Fruit fly (Drosophila melanogaster): ENCODE measurements around the gene Spag1.

The Spag1 gene

DNA sequence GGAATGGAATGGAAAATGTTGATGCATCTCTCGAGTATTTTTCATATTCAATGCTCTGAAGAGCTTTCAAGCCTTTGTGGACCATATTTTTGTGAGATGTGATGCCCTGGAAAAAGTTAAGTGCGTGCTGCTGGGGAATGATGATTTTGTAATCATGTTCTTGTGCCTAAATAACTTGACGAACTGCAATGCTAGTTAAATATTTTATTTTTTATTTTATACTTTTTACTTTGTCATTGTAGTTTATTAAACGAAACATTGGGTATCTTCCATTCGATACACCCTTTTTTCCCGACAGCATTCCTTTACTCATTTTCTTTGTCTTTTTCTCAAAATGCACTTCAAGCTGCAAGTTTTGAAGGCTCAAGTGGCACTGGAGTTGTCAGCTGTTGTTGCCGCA, 47.6 kb upstream of the Spag1 start (continued):
- peak; percentile 13; the same call in 1 of the 3 replicates for TF ChIP-seq CG34422 (GFP tag; IDR thresholded peaks at IDR 0.05)
- no peak for TF ChIP-seq sqz (GFP tag; optimal IDR thresholded peaks at IDR 0.05)
- peak; percentile 40; the same call in 1 of the 2 replicates for TF ChIP-seq H2.0 (GFP tag; IDR thresholded peaks at IDR 0.05)
- no peak for TF ChIP-seq cwo (GFP tag; optimal IDR thresholded peaks at IDR 0.05)
- TF ChIP-seq tup (GFP tag; optimal IDR thresholded peaks at IDR 0.05): no peak
- peak; percentile 8 for TF ChIP-seq gsb-n (tag; optimal IDR thresholded peaks at IDR 0.05)
- no peak; the same call in 1 of the 2 replicates for TF ChIP-seq slbo (GFP tag; IDR thresholded peaks at IDR 0.05)
- TF ChIP-seq amos (GFP tag; IDR thresholded peaks at IDR 0.05; ENCODE audit: partially characterized antibody): no peak
- no peak for TF ChIP-seq sens-2 (GFP tag; IDR thresholded peaks at IDR 0.05)
- no peak for TF ChIP-seq Elba2 (GFP tag; optimal IDR thresholded peaks at IDR 0.05)
- TF ChIP-seq dimm (GFP tag; IDR thresholded peaks at IDR 0.05): no peak
- TF ChIP-seq CG33557 (GFP tag; optimal IDR thresholded peaks at IDR 0.05): no peak
- no peak for TF ChIP-seq grn (GFP tag; optimal IDR thresholded peaks at IDR 0.05)
- peak; percentile 23 for TF ChIP-seq Hr3 (GFP tag; optimal IDR thresholded peaks at IDR 0.05)
- TF ChIP-seq klu (GFP tag; IDR thresholded peaks at IDR 0.05): no peak
- TF ChIP-seq CG8765 (GFP tag; IDR thresholded peaks at IDR 0.05): no peak; the same call in 1 of the 2 replicates
- TF ChIP-seq CG12391 (tag; optimal IDR thresholded peaks at IDR 0.05): peak; percentile 44
- no peak for TF ChIP-seq chinmo (GFP tag; IDR thresholded peaks at IDR 0.05; ENCODE audit: partially characterized antibody)
- no peak for TF ChIP-seq TFAM (GFP tag; optimal IDR thresholded peaks at IDR 0.05)
- TF ChIP-seq Scr (GFP tag; IDR thresholded peaks at IDR 0.05; ENCODE audit: partially characterized antibody): no peak
- TF ChIP-seq Kr (GFP tag; optimal IDR thresholded peaks at IDR 0.05): no peak
- no peak for TF ChIP-seq crol (GFP tag; IDR thresholded peaks at IDR 0.05)
- peak in 1 of 2 experiments; percentile 76 for TF ChIP-seq bsh (GFP tag; optimal IDR thresholded peaks at IDR 0.05)
- TF ChIP-seq croc (GFP tag; conservative IDR thresholded peaks at IDR 0.05): peak; percentile 48
- no peak for TF ChIP-seq Poxn (GFP tag; IDR thresholded peaks at IDR 0.05)
- peak; percentile 35; the same call in 1 of the 2 replicates for TF ChIP-seq ranshi (GFP tag; IDR thresholded peaks at IDR 0.05)
- TF ChIP-seq sd (tag; optimal IDR thresholded peaks at IDR 0.05): peak; percentile 40
- TF ChIP-seq CG15011 (GFP tag; optimal IDR thresholded peaks at IDR 0.05): no peak
- peak; percentile 26 for TF ChIP-seq CG15601 (tag; optimal IDR thresholded peaks at IDR 0.05)
- no peak for TF ChIP-seq CG17802 (tag; optimal IDR thresholded peaks at IDR 0.05)
- no peak for TF ChIP-seq CG12769 (tag; optimal IDR thresholded peaks at IDR 0.05)
- no peak for TF ChIP-seq HmgD (GFP tag; optimal IDR thresholded peaks at IDR 0.05)
- no peak for TF ChIP-seq CG6854 (GFP tag; optimal IDR thresholded peaks at IDR 0.05)
- TF ChIP-seq CG4854 (GFP tag; optimal IDR thresholded peaks at IDR 0.05): no peak
- TF ChIP-seq CG17385 (GFP tag; optimal IDR thresholded peaks at IDR 0.05): peak; percentile 35
- TF ChIP-seq Sry-β (GFP tag; optimal IDR thresholded peaks at IDR 0.05): no peak
- no peak for TF ChIP-seq CG34224 (GFP tag; IDR thresholded peaks at IDR 0.05; ENCODE audit: partially characterized antibody)
- TF ChIP-seq B-H2 (GFP tag; optimal IDR thresholded peaks at IDR 0.05): no peak
- no peak for TF ChIP-seq CG2202 (tag; optimal IDR thresholded peaks at IDR 0.05)
- peak; percentile 43 for TF ChIP-seq dmrt11E (tag; optimal IDR thresholded peaks at IDR 0.05)
- TF ChIP-seq Max (GFP tag; optimal IDR thresholded peaks at IDR 0.05): no peak
- TF ChIP-seq psq (GFP tag; optimal IDR thresholded peaks at IDR 0.05): no peak
- TF ChIP-seq CG10462 (GFP tag; optimal IDR thresholded peaks at IDR 0.05): no peak
- TF ChIP-seq CG12299 (tag; optimal IDR thresholded peaks at IDR 0.05): no peak
- peak; percentile 9 for TF ChIP-seq CG1603 (tag; optimal IDR thresholded peaks at IDR 0.05)
- peak; percentile 49 for TF ChIP-seq tin (GFP tag; optimal IDR thresholded peaks at IDR 0.05)
- no peak for TF ChIP-seq h (optimal IDR thresholded peaks at IDR 0.05)
- no peak for TF ChIP-seq en (GFP tag; optimal IDR thresholded peaks at IDR 0.05)
- TF ChIP-seq jing (GFP tag; optimal IDR thresholded peaks at IDR 0.05): peak; percentile 25
- no peak for TF ChIP-seq CG12659 (GFP tag; optimal IDR thresholded peaks at IDR 0.05)
- TF ChIP-seq CG18599 (GFP tag; optimal IDR thresholded peaks at IDR 0.05): no peak
